Fruit fly (Drosophila melanogaster) whole organism, embryonic: ENCODE data around the gene Usp30.

Experiments used
- Atf3 ChIP-seq: fragments of 200-800 bp; sonication (Bioruptor generic); optimal IDR thresholded peaks from 3 replicates; lab custom pipeline; 2016; ENCODE audit warnings: missing biosample characterization, missing genetic modification characterization
- BEAF-32 ChIP-seq: fragments of 200-800 bp; sonication (Bioruptor generic); optimal IDR thresholded peaks from 3 replicates; lab custom pipeline; 2017; ENCODE audit warnings: missing biosample characterization, missing genetic modification characterization, mild to moderate bottlenecking, moderate library complexity, missing genetic modification reagents
- CG10274 ChIP-seq: fragments of 200-800 bp; sonication (Bioruptor generic); optimal IDR thresholded peaks from 3 replicates; lab custom pipeline; 2017; ENCODE audit warnings: missing biosample characterization, mild to moderate bottlenecking, missing genetic modification characterization
- CG10431 ChIP-seq: fragments of 200-800 bp; sonication (Bioruptor generic); optimal IDR thresholded peaks from 3 replicates; lab custom pipeline; 2018; ENCODE audit warnings: missing biosample characterization, mild to moderate bottlenecking, missing genetic modification characterization
- CG10979 ChIP-seq: fragments of 200-800 bp; sonication (Bioruptor generic); optimal IDR thresholded peaks from 2 replicates; lab custom pipeline; 2018; ENCODE audit warnings: missing biosample characterization, mild to moderate bottlenecking, missing genetic modification characterization, moderate library complexity
- CG11247 ChIP-seq: fragments of 200-800 bp; sonication (Bioruptor generic); IDR thresholded peaks from 2 replicates; pipeline ENCODE4 v1.3.6; 2022; ENCODE audit warnings: missing biosample characterization, missing genetic modification characterization
- CG12391 ChIP-seq: fragments of 200-800 bp; sonication (Bioruptor generic); optimal IDR thresholded peaks from 3 replicates; lab custom pipeline; 2018; ENCODE audit warnings: missing biosample characterization, mild to moderate bottlenecking, missing genetic modification characterization, moderate library complexity
- CG13424 ChIP-seq: fragments of 200-800 bp; sonication (Bioruptor generic); optimal IDR thresholded peaks from 2 replicates; lab custom pipeline; 2019; ENCODE audit warnings: missing biosample characterization, mild to moderate bottlenecking, missing genetic modification characterization, moderate library complexity
- CG14441 ChIP-seq: fragments of 200-800 bp; sonication (Bioruptor generic); IDR thresholded peaks from 2 replicates; pipeline ENCODE4 v1.3.6; 2022; ENCODE audit warnings: missing biosample characterization, missing genetic modification characterization
- CG14965 ChIP-seq: fragments of 200-800 bp; sonication (Bioruptor generic); optimal IDR thresholded peaks from 2 replicates; lab custom pipeline; 2016; ENCODE audit warnings: missing biosample characterization, missing genetic modification characterization, borderline replicate concordance
- CG17186 ChIP-seq: fragments of 200-800 bp; sonication (Bioruptor generic); optimal IDR thresholded peaks from 3 replicates; lab custom pipeline; 2017; ENCODE audit warnings: missing biosample characterization, missing genetic modification reagents, missing genetic modification characterization
- CG18476 ChIP-seq: fragments of 200-800 bp; sonication (Bioruptor generic); optimal IDR thresholded peaks from 2 replicates; lab custom pipeline; 2016; ENCODE audit warnings: missing biosample characterization, mild to moderate bottlenecking, missing genetic modification characterization
- CG2199 ChIP-seq: fragments of 200-800 bp; sonication (Bioruptor generic); IDR thresholded peaks from 3 replicates; pipeline ENCODE4 v1.3.6; 2022; ENCODE audit warnings: missing biosample characterization, missing genetic modification characterization
- CG34224 ChIP-seq: fragments of 200-800 bp; sonication (Bioruptor generic); IDR thresholded peaks from 3 replicates; pipeline ENCODE4 v1.3.6; 2022; ENCODE audit warnings: missing biosample characterization, missing genetic modification characterization; ENCODE audit not compliant: partially characterized antibody
- CG4424 ChIP-seq: fragments of 200-800 bp; sonication (Bioruptor generic); optimal IDR thresholded peaks from 3 replicates; lab custom pipeline; 2016; ENCODE audit warnings: missing biosample characterization, missing genetic modification characterization
- CG4854 ChIP-seq: fragments of 200-800 bp; sonication (Bioruptor generic); optimal IDR thresholded peaks from 2 replicates; lab custom pipeline; 2016; ENCODE audit warnings: missing biosample characterization, missing genetic modification characterization, inconsistent platforms
- CG6272 ChIP-seq: fragments of 200-800 bp; sonication (Bioruptor generic); IDR thresholded peaks from 2 replicates; pipeline ENCODE4 v1.3.6; 2022; ENCODE audit warnings: missing biosample characterization, missing genetic modification characterization
- CG7357 ChIP-seq: fragments of 200-800 bp; sonication (Bioruptor generic); IDR thresholded peaks from 3 replicates; pipeline ENCODE4 v1.3.6; 2022; ENCODE audit warnings: missing biosample characterization, missing genetic modification characterization
- CG8388 ChIP-seq: fragments of 200-800 bp; sonication (Bioruptor generic); optimal IDR thresholded peaks from 2 replicates; lab custom pipeline; 2019; ENCODE audit warnings: missing biosample characterization, mild to moderate bottlenecking, missing genetic modification characterization, moderate library complexity
- CG8944 ChIP-seq: fragments of 200-800 bp; sonication (Bioruptor generic); optimal IDR thresholded peaks from 3 replicates; lab custom pipeline; 2016; ENCODE audit warnings: missing biosample characterization, missing genetic modification characterization
- CG9215 ChIP-seq: fragments of 200-800 bp; sonication (Bioruptor generic); IDR thresholded peaks from 2 replicates; pipeline ENCODE4 v1.3.6; 2022; ENCODE audit warnings: missing biosample characterization, missing genetic modification characterization
- CG9932 ChIP-seq: fragments of 200-800 bp; sonication (Bioruptor generic); IDR thresholded peaks from 2 replicates; pipeline ENCODE4 v1.3.6; 2022; ENCODE audit warnings: missing biosample characterization, missing genetic modification characterization
- CoRest ChIP-seq: fragments of 200-800 bp; sonication (Bioruptor generic); optimal IDR thresholded peaks from 3 replicates; lab custom pipeline; 2018; ENCODE audit warnings: missing biosample characterization, mild to moderate bottlenecking, missing genetic modification characterization, moderate library complexity
- D19A ChIP-seq: fragments of 200-800 bp; optimal IDR thresholded peaks from 3 replicates; lab custom pipeline; 2019; ENCODE audit warnings: missing biosample characterization, mild to moderate bottlenecking, missing genetic modification characterization, moderate library complexity
- Dbx ChIP-seq: fragments of 200-800 bp; sonication (Bioruptor generic); IDR thresholded peaks from 3 replicates; pipeline ENCODE4 v1.3.6; 2022; ENCODE audit warnings: missing biosample characterization, missing genetic modification characterization
- Dek ChIP-seq: fragments of 200-800 bp; sonication (Bioruptor generic); optimal IDR thresholded peaks from 3 replicates; lab custom pipeline; 2019; ENCODE audit warnings: missing biosample characterization, mild to moderate bottlenecking, missing genetic modification characterization, moderate library complexity
- Dip3 ChIP-seq: fragments of 200-800 bp; sonication (Bioruptor generic); optimal IDR thresholded peaks from 3 replicates; lab custom pipeline; 2016; ENCODE audit warnings: missing biosample characterization, missing genetic modification characterization
- Dp ChIP-seq: fragments of 200-800 bp; sonication (Bioruptor generic); optimal IDR thresholded peaks from 2 replicates; lab custom pipeline; 2018; ENCODE audit warnings: missing biosample characterization, mild to moderate bottlenecking, missing genetic modification characterization, moderate library complexity
- Hey ChIP-seq: fragments of 200-800 bp; sonication (Bioruptor generic); optimal IDR thresholded peaks from 3 replicates; lab custom pipeline; 2018; ENCODE audit warnings: missing biosample characterization, mild to moderate bottlenecking, missing genetic modification characterization
- HmgZ ChIP-seq: fragments of 200-800 bp; sonication (Bioruptor generic); optimal IDR thresholded peaks from 2 replicates; lab custom pipeline; 2018; ENCODE audit warnings: missing biosample characterization, mild to moderate bottlenecking, missing genetic modification characterization
- Hr51 ChIP-seq, 2 experiments: fragments of 200-800 bp; sonication (Bioruptor generic); optimal IDR thresholded peaks; 2 replicates in 1 of 2; 3 replicates in 1 of 2; lab custom pipeline; 2016 to 2018; ENCODE audit warnings: missing biosample characterization in 2 of 2, missing genetic modification characterization in 2 of 2, mild to moderate bottlenecking in 1 of 2, moderate library complexity in 1 of 2
- Lpt ChIP-seq: fragments of >200 bp; optimal IDR thresholded peaks from 2 replicates; lab custom pipeline; 2018; ENCODE audit warnings: missing biosample characterization, missing genetic modification characterization
- MBD-R2 ChIP-seq: fragments of 200-800 bp; sonication (Bioruptor generic); IDR thresholded peaks from 2 replicates; pipeline ENCODE4 v1.3.6; 2022; ENCODE audit warnings: missing biosample characterization, missing genetic modification characterization
- Opbp ChIP-seq: fragments of 200-800 bp; sonication (Bioruptor generic); IDR thresholded peaks from 3 replicates; pipeline ENCODE4 v1.3.6; 2022; ENCODE audit warnings: missing biosample characterization, missing genetic modification characterization; ENCODE audit not compliant: partially characterized antibody
- Rfx ChIP-seq: fragments of 200-800 bp; sonication (Bioruptor generic); IDR thresholded peaks from 2 replicates; pipeline ENCODE4 v1.3.6; 2022; ENCODE audit warnings: missing biosample characterization, missing genetic modification characterization
- Xbp1 ChIP-seq: fragments of 200-800 bp; sonication (Bioruptor generic); optimal IDR thresholded peaks from 3 replicates; lab custom pipeline; 2016; ENCODE audit warnings: missing biosample characterization, mild to moderate bottlenecking, missing genetic modification characterization
- cas ChIP-seq: fragments of 200-800 bp; sonication (Bioruptor generic); IDR thresholded peaks from 2 replicates; pipeline ENCODE4 v1.3.6; 2022; ENCODE audit warnings: missing biosample characterization, missing genetic modification characterization
- caup ChIP-seq: fragments of 200-800 bp; sonication (Bioruptor generic); optimal IDR thresholded peaks from 3 replicates; lab custom pipeline; 2017; ENCODE audit warnings: missing biosample characterization, mild to moderate bottlenecking, missing genetic modification characterization, moderate library complexity; ENCODE audit not compliant: severe bottlenecking
- chm ChIP-seq: fragments of 200-800 bp; sonication (Bioruptor generic); IDR thresholded peaks from 2 replicates; pipeline ENCODE4 v1.3.6; 2022; ENCODE audit warnings: missing biosample characterization, missing genetic modification characterization
- croc ChIP-seq: fragments of 200-800 bp; sonication (Bioruptor generic); conservative IDR thresholded peaks from 3 replicates; pipeline ENCODE4 v1.3.6; 2022; ENCODE audit warnings: missing biosample characterization, missing genetic modification characterization
- disco-r ChIP-seq: fragments of 200-800 bp; sonication (Bioruptor generic); optimal IDR thresholded peaks from 2 replicates; lab custom pipeline; 2016; ENCODE audit warnings: missing biosample characterization, missing genetic modification characterization
- eyg ChIP-seq: fragments of 200-800 bp; sonication (Bioruptor generic); optimal IDR thresholded peaks from 3 replicates; lab custom pipeline; 2016; ENCODE audit warnings: missing biosample characterization, missing genetic modification characterization
- gsb-n ChIP-seq: fragments of 200-800 bp; sonication (Bioruptor generic); optimal IDR thresholded peaks from 3 replicates; lab custom pipeline; 2018; ENCODE audit warnings: missing biosample characterization, mild to moderate bottlenecking, missing genetic modification characterization
- hkb ChIP-seq, 2 experiments: fragments of 200-800 bp in 1 of 2; fragments of >200 bp in 1 of 2; sonication (Bioruptor generic) in 1 of 2; IDR thresholded peaks in 1 of 2; optimal IDR thresholded peaks in 1 of 2; 2 replicates each; pipeline versions ENCODE4 v1.3.6 to Lab custom; 2017 to 2022; ENCODE audit warnings: missing biosample characterization in 1 of 2, missing genetic modification characterization in 1 of 2
- mam ChIP-seq: fragments of 200-800 bp; sonication (Bioruptor generic); optimal IDR thresholded peaks from 3 replicates; lab custom pipeline; 2016; ENCODE audit warnings: missing biosample characterization, missing genetic modification characterization
- row ChIP-seq: fragments of 200-800 bp; sonication (Bioruptor generic); IDR thresholded peaks from 3 replicates; pipeline ENCODE4 v1.3.6; 2022; ENCODE audit warnings: missing biosample characterization, missing genetic modification characterization
- slp2 ChIP-seq: fragments of 200-800 bp; sonication (Bioruptor generic); optimal IDR thresholded peaks from 2 replicates; lab custom pipeline; 2016; ENCODE audit warnings: missing biosample characterization, missing genetic modification characterization
- tap ChIP-seq: fragments of 200-800 bp; optimal IDR thresholded peaks from 3 replicates; lab custom pipeline; 2019; ENCODE audit warnings: missing biosample characterization, mild to moderate bottlenecking, missing genetic modification characterization, moderate library complexity
- tna ChIP-seq: fragments of 200-800 bp; sonication (Bioruptor generic); IDR thresholded peaks from 2 replicates; pipeline ENCODE4 v1.3.6; 2022; ENCODE audit warnings: missing biosample characterization, missing genetic modification characterization; ENCODE audit not compliant: partially characterized antibody
- twi ChIP-seq: fragments of 200-800 bp; optimal IDR thresholded peaks from 2 replicates; lab custom pipeline; 2019; ENCODE audit warnings: missing biosample characterization, mild to moderate bottlenecking, missing genetic modification characterization, moderate library complexity

Gene Usp30

dm6 chrX:5847544-5847943, 32.0 kb downstream of the Usp30 start (continued):
- TF ChIP-seq Dp (GFP tag; lab: Kevin White, UChicago) (no peak), Rfx (GFP tag; lab: Robert Waterston, UW) (peak; percentile 66), CG34224 (GFP tag; lab: Robert Waterston, UW) (no peak), MBD-R2 (GFP tag; lab: Robert Waterston, UW) (0 out of 2 replicates have a peak, but pooled peaks have one; percentile 12), CoRest (tag; lab: Kevin White, UChicago) (no peak), CG10979 (no peak), CG8388 (GFP tag; lab: Kevin White, UChicago) (no peak), BEAF-32 (GFP tag; lab: Kevin White, UChicago) (no peak), hkb (optimal IDR thresholded peaks at IDR 0.05; lab: Kevin White, UChicago) (no peak), hkb (GFP tag; IDR thresholded peaks at IDR 0.05; lab: Robert Waterston, UW) (0 out of 2 replicates have a peak, but pooled peaks have one; percentile 18), eyg (GFP tag; lab: Kevin White, UChicago) (no peak), HmgZ (tag; lab: Kevin White, UChicago) (no peak), chm (no peak), CG9932 (peak; percentile 44), Atf3 (GFP tag; lab: Kevin White, UChicago) (no peak), CG17186 (no peak), gsb-n (no peak), tap (tag; lab: Kevin White, UChicago) (no peak), cas (GFP tag; lab: Robert Waterston, UW) (no peak), CG12391 (tag; lab: Kevin White, UChicago) (peak; percentile 6), disco-r (no peak), CG14441 (GFP tag; lab: Robert Waterston, UW) (0 out of 2 replicates have a peak, but pooled peaks have one; percentile 15), Opbp (GFP tag; lab: Robert Waterston, UW) (no peak), CG10431 (GFP tag; lab: Kevin White, UChicago) (no peak), CG9215 (GFP tag; lab: Robert Waterston, UW) (no peak), croc (GFP tag; lab: Robert Waterston, UW) (no peak), CG13424 (tag; lab: Kevin White, UChicago) (peak; percentile 16), slp2 (GFP tag; lab: Kevin White, UChicago) (no peak), CG4424 (GFP tag; lab: Kevin White, UChicago) (no peak), mam (GFP tag; lab: Kevin White, UChicago) (peak; percentile 34), CG14965 (GFP tag; lab: Kevin White, UChicago) (no peak), Xbp1 (GFP tag; lab: Kevin White, UChicago) (peak; percentile 35), row (GFP tag; lab: Robert Waterston, UW) (peak; percentile 64), twi (no peak), D19A (tag; lab: Kevin White, UChicago) (no peak), CG8944 (GFP tag; lab: Kevin White, UChicago) (no peak), CG10274 (GFP tag; lab: Kevin White, UChicago) (no peak), CG6272 (GFP tag; lab: Robert Waterston, UW) (no peak), Hey (tag; lab: Kevin White, UChicago) (no peak), CG4854 (GFP tag; lab: Kevin White, UChicago) (no peak), CG18476 (GFP tag; lab: Kevin White, UChicago) (no peak), caup (GFP tag; lab: Kevin White, UChicago) (no peak), tna (no peak), CG11247 (peak; percentile 38; the same call in 1 of the 2 replicates), Dbx (GFP tag; lab: Robert Waterston, UW) (0 out of 3 replicates have a peak, but pooled peaks have one; percentile 23), CG2199 (no peak), Lpt (GFP tag; lab: Kevin White, UChicago) (no peak), CG7357 (no peak), Hr51 (GFP tag; optimal IDR thresholded peaks at IDR 0.05; lab: Kevin White, UChicago) (peak in 1 of 2 experiments; percentile 32), Dip3 (GFP tag; lab: Kevin White, UChicago) (no peak), Dek (tag; lab: Kevin White, UChicago) (no peak)
